Worm (Caenorhabditis elegans) whole organism, midembryonic: ENCODE measurements around the gene C33H5.13.

Experiments used
- T22C8.4 ChIP-seq: fragments of 200-800 bp; sonication (Bioruptor generic); IDR thresholded peaks from 2 replicates; pipeline ENCODE4 v1.3.6; 2022; ENCODE audit warnings: missing genetic modification characterization, missing compliant biosample characterization
- cog-1 ChIP-seq: sonication (generic microtip); optimal IDR thresholded peaks from 2 replicates; lab custom pipeline; 2016; ENCODE audit warnings: missing genetic modification characterization, missing compliant biosample characterization
- flt-1 ChIP-seq: fragments of 200-800 bp; sonication (Bioruptor generic); IDR thresholded peaks from 2 replicates; pipeline ENCODE4 v1.3.6; 2022; ENCODE audit warnings: missing genetic modification characterization, missing compliant biosample characterization
- klf-2 ChIP-seq: fragments of 200-800 bp; sonication (Bioruptor generic); conservative IDR thresholded peaks from 2 replicates; pipeline ENCODE4 v1.3.6; 2022; ENCODE audit warnings: missing genetic modification reagents, missing genetic modification characterization, missing compliant biosample characterization
- med-1 ChIP-seq: sonication (generic microtip); optimal IDR thresholded peaks from 2 replicates; lab custom pipeline; 2017; ENCODE audit warnings: missing genetic modification characterization, mild to moderate bottlenecking, missing compliant biosample characterization, antibody characterized with exemption, missing genetic modification reagents; ENCODE audit not compliant: insufficient read depth
- ref-1 ChIP-seq: fragments of 200-800 bp; sonication (Bioruptor generic); conservative IDR thresholded peaks from 2 replicates; pipeline ENCODE4 v1.3.6; 2022; ENCODE audit warnings: missing genetic modification reagents, missing genetic modification characterization, missing compliant biosample characterization
- tab-1 ChIP-seq: fragments of 200-800 bp; sonication (Bioruptor generic); IDR thresholded peaks from 2 replicates; pipeline ENCODE4 v1.3.6; 2022; ENCODE audit warnings: missing genetic modification characterization, missing compliant biosample characterization
- ztf-23 ChIP-seq: fragments of 200-800 bp; sonication (Bioruptor generic); IDR thresholded peaks from 2 replicates; pipeline ENCODE4 v1.3.6; 2022; ENCODE audit warnings: missing genetic modification reagents, missing genetic modification characterization, missing compliant biosample characterization
- ztf-29 ChIP-seq: fragments of 200-800 bp; sonication (Bioruptor generic); IDR thresholded peaks from 2 replicates; pipeline ENCODE4 v1.3.6; 2022; ENCODE audit warnings: missing genetic modification reagents, missing genetic modification characterization, missing compliant biosample characterization

C33H5.13 gene

DNA sequence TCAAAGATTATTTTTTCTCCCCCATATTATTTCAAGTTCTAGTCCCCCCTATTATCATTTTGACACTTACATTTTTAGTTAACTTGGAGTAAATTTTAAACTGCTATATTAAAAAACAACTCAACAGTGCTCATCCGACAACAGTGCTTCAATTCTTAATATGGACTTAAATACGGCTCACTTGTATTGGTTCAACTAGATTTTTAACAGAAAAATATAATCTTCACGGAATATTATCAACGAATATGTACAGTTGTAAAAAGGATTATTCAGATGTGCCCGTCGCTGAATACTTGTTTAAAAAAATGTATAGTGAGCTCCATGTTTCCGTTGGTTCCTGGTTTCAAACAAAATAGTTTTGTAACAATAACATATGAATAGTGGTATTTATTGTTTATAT, 8.3 kb upstream of the C33H5.13 start:
- no peak for TF ChIP-seq med-1 (GFP tag; lab: Kevin White, UChicago)
- TF ChIP-seq ztf-29 (GFP tag; lab: Robert Waterston, UW), result no peak
- TF ChIP-seq klf-2 (GFP tag; lab: Robert Waterston, UW), result no peak
- TF ChIP-seq cog-1 (tag; lab: Kevin White, UChicago), result no peak
- no peak for TF ChIP-seq ztf-23 (GFP tag; lab: Robert Waterston, UW)
- TF ChIP-seq flt-1 (GFP tag; lab: Robert Waterston, UW), result no peak
- TF ChIP-seq tab-1 (GFP tag; lab: Robert Waterston, UW), result no peak
- TF ChIP-seq ref-1 (GFP tag; lab: Robert Waterston, UW), result no peak
- TF ChIP-seq T22C8.4 (GFP tag; lab: Robert Waterston, UW), result no peak

DNA sequence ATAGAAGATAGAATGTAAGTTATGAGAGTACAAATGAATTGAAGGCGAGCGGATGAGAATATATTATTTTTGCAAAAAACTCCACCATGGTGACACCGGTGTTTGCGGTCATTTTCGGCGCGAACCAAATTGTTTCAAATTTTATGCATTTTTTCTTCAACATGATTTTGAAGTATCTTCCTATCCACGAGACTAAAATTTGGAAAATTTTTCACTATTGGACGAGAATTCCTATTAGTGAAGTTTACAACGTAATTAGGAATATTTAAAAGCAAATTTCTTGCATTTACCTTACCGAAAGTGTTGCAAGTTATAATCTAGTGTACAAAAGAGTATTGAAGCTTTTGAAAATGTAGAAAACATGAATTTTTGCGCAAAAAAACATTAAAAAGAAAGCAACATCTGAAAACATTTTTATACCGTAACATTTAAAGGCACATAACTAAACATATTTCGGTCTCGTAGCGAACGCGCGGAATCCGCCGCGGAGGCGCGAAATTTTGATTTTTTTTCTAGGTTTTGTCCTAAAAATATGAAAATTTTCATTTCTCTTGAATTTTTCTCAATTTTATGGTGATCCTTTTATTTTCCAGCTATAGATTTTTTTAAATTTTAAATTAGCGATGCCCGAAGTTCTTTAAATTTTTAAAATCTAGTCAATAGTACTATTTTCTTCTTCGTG, 4.5 kb upstream of the C33H5.13 start, which contains the start of gene sgo-1:
Gene sgo-1, minus strand, starts transcription at position 51 of the 682 bp plus-strand sequence.
- TF ChIP-seq flt-1 (GFP tag; lab: Robert Waterston, UW) (no peak), ztf-23 (GFP tag; lab: Robert Waterston, UW) (no peak), ref-1 (GFP tag; lab: Robert Waterston, UW) (no peak), T22C8.4 (GFP tag; lab: Robert Waterston, UW) (no peak), ztf-29 (GFP tag; lab: Robert Waterston, UW) (no peak), cog-1 (tag; lab: Kevin White, UChicago) (no peak), klf-2 (GFP tag; lab: Robert Waterston, UW) (no peak), med-1 (GFP tag; lab: Kevin White, UChicago) (no peak), tab-1 (GFP tag; lab: Robert Waterston, UW) (no peak)

DNA sequence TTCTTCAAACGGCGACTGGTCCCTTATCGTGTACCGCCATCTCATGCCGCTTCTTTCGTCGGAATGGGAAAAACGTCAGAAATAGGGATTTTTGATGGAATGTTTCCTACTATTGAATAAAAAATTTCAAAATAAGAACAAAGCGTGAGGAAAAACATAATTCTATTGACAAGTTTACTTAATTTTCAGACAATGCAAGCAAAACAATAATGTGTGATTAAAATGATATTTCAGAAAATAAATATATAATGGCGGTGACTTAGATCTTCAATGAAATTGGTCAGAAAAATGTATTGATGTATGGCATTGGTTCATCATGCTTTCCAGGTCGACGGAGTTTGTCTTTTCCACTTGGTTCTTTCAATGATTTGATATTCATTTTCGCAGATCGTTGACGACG, 2.6 kb upstream of the C33H5.13 start, which contains the start of gene ntp-1:
Gene ntp-1, minus strand, starts transcription at position 101 of the 400 bp plus-strand sequence.
- TF ChIP-seq T22C8.4 (GFP tag; lab: Robert Waterston, UW) (no peak), cog-1 (tag; lab: Kevin White, UChicago) (no peak), klf-2 (GFP tag; lab: Robert Waterston, UW) (no peak), ztf-23 (GFP tag; lab: Robert Waterston, UW) (no peak), tab-1 (GFP tag; lab: Robert Waterston, UW) (no peak), ztf-29 (GFP tag; lab: Robert Waterston, UW) (no peak), med-1 (GFP tag; lab: Kevin White, UChicago) (no peak), ref-1 (GFP tag; lab: Robert Waterston, UW) (no peak), flt-1 (GFP tag; lab: Robert Waterston, UW) (no peak)

DNA sequence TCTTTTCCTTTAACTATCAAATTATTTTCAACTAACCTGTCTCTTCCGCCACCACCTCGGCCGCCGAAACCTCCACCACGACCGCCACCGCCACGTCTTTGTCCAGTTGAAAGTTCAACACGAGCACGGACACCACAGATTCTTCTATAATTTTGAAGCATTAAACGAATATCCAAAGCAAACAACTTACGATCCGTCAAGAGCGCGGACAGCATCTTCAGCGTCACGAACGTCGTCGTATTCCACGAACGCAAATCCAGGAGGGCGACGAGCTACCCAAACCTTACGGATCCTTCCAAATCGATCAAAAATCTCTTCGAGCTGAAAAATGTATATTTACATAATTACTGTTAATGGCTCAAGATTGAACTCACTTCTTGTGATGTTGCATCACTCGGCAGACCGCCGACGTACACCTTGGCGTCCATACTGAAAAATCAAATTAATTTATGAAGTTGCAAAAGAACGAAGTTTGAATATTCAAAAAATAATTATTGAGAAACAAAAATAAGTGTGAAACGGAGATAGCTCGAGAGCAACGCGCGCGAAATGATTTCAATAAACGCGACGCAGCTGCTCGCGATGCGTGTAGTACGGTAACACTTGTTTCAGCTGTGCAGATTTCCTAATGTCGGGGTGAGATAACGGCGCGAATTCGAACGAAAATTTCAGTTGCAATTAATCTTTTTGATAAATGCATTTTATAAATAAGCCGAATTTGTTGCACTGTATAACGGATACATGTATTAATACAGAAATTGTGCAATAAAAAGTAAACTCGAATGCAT, 1.1 kb downstream of the C33H5.13 start, which contains the start of gene rsp-6:
Gene rsp-6, minus strand, starts transcription at position 429 of the 788 bp plus-strand sequence.
- TF ChIP-seq cog-1 (tag; lab: Kevin White, UChicago) (peak; percentile 73), flt-1 (GFP tag; lab: Robert Waterston, UW) (peak; percentile 67; the same call in 1 of the 2 replicates), T22C8.4 (GFP tag; lab: Robert Waterston, UW) (no peak)

DNA sequence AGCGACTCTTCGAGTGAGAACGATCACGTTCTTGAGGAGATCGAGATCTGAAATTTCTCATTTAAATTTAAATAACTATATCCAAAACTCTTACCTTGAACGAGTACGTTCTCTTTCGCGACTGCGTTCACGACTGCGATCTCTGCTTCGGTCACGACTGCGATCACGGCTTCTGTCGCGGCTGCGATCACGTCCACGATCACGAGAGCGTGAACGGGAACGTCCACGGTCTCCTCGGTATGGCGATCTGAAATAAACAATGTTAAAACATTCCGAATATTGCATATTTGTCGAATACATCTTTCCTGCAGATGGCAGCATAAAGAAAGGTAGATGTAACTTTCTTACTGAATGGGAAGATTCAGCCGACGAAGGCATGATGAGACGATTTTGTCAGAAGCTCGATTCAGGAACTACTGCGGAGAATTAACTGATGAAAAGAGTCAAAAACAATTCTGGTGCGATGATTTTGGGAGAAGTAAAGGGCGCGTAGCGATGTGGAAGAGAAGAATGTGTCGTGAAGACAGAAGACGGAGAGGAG, 1.8 kb downstream of the C33H5.13 start:
- no peak for TF ChIP-seq flt-1 (GFP tag; lab: Robert Waterston, UW)
- no peak for TF ChIP-seq cog-1 (tag; lab: Kevin White, UChicago)
- no peak for TF ChIP-seq klf-2 (GFP tag; lab: Robert Waterston, UW)
- TF ChIP-seq med-1 (GFP tag; lab: Kevin White, UChicago), result no peak
- no peak for TF ChIP-seq tab-1 (GFP tag; lab: Robert Waterston, UW)
- no peak for TF ChIP-seq ref-1 (GFP tag; lab: Robert Waterston, UW)
- TF ChIP-seq ztf-23 (GFP tag; lab: Robert Waterston, UW), result no peak
- TF ChIP-seq ztf-29 (GFP tag; lab: Robert Waterston, UW), result no peak

DNA sequence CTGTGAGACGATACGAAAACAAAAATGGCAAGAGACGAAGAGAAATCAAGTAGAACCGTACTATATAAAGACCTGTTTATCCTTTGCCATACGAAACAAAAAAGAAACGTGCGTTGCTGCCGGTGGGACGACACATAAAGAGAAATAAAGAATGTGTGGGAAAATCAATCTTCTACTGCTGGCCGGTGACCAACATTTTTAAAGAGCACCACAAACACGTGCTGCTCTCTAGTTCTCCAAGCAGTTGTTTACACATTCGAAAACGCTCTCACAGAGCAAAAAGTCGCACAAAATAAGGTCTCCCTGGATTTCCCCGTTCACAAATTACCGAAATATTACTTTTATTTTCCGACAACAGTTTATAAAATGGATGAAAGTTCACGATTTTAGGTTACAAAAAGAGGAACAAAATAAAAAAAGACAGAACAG, 2.5 kb downstream of the C33H5.13 start, which contains the start of gene imp-3:
Gene imp-3, minus strand, starts transcription at position 93 of the 429 bp plus-strand sequence.
- no peak for TF ChIP-seq ztf-29 (GFP tag; lab: Robert Waterston, UW)
- TF ChIP-seq T22C8.4 (GFP tag; lab: Robert Waterston, UW), result no peak
- TF ChIP-seq ref-1 (GFP tag; lab: Robert Waterston, UW), result no peak
- no peak for TF ChIP-seq flt-1 (GFP tag; lab: Robert Waterston, UW)
- no peak for TF ChIP-seq med-1 (GFP tag; lab: Kevin White, UChicago)

DNA sequence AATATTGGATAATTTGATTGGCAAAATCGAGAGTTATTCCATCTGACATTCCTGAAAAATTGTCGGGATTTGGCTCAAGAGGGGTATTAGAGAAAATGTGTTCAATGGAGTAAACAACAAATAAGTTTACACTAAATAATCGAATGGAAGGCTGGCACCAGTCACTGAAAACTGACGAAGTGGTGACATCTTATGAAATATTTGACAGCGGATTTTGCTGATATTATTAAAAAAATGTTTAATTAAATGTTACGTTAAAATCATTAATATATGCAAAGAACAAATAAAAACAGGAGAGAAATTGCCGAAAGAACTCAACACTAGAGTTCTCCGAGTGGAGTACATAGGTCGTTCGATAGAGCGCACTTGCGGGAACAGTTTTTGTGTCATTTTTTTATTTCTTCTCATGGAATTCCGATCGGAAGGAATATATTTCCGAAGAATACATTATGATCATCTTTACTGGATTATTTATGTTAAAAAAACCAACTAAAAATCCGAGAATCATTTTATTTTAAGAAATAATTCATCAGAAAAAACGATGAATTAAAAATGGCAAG, 6.5 kb downstream of the C33H5.13 start, which contains the start of gene tag-322:
Gene tag-322, minus strand, starts transcription at position 51 of the 560 bp plus-strand sequence.
- TF ChIP-seq ref-1 (GFP tag; lab: Robert Waterston, UW), result no peak
- no peak for TF ChIP-seq ztf-23 (GFP tag; lab: Robert Waterston, UW)
- no peak for TF ChIP-seq ztf-29 (GFP tag; lab: Robert Waterston, UW)
- no peak for TF ChIP-seq tab-1 (GFP tag; lab: Robert Waterston, UW)
- TF ChIP-seq klf-2 (GFP tag; lab: Robert Waterston, UW), result no peak
- no peak for TF ChIP-seq med-1 (GFP tag; lab: Kevin White, UChicago)
- TF ChIP-seq cog-1 (tag; lab: Kevin White, UChicago), result peak; percentile 32
